Fruit fly (Drosophila melanogaster): ENCODE measurements around the gene GatA.

The GatA gene

dm6 chr3R:18993159-18993558 is 35.5 kb downstream of the GatA start:
- no peak for TF ChIP-seq Mnt (GFP tag; optimal IDR thresholded peaks at IDR 0.05)
- no peak for TF ChIP-seq cnc (optimal IDR thresholded peaks at IDR 0.05)
- TF ChIP-seq cic (GFP tag; optimal IDR thresholded peaks at IDR 0.05) = no peak
- no peak for TF ChIP-seq kay (GFP tag; ENCODE audit: borderline replicate concordance)
- no peak for TF ChIP-seq CG11617 (GFP tag; optimal IDR thresholded peaks at IDR 0.05)
- no peak for TF ChIP-seq CG33017 (tag; optimal IDR thresholded peaks at IDR 0.05)
- TF ChIP-seq ovo (GFP tag; optimal IDR thresholded peaks at IDR 0.05) = no peak
- no peak for TF ChIP-seq toe (GFP tag; optimal IDR thresholded peaks at IDR 0.05)
- TF ChIP-seq CG14711 (tag; optimal IDR thresholded peaks at IDR 0.05) = no peak
- no peak for TF ChIP-seq Clk (GFP tag; optimal IDR thresholded peaks at IDR 0.05)
- TF ChIP-seq tj (GFP tag; optimal IDR thresholded peaks at IDR 0.05) = no peak
- TF ChIP-seq CG7101 (tag; optimal IDR thresholded peaks at IDR 0.05) = no peak
- TF ChIP-seq Crg-1 (GFP tag; optimal IDR thresholded peaks at IDR 0.05) = no peak
- TF ChIP-seq Hr96 (GFP tag; optimal IDR thresholded peaks at IDR 0.05) = no peak
- TF ChIP-seq CG1620 (GFP tag; optimal IDR thresholded peaks at IDR 0.05) = no peak
- TF ChIP-seq CG7045 (GFP tag; optimal IDR thresholded peaks at IDR 0.05) = no peak
- no peak for TF ChIP-seq pad (GFP tag; optimal IDR thresholded peaks at IDR 0.05)
- TF ChIP-seq CG12768 (GFP tag; optimal IDR thresholded peaks at IDR 0.05) = no peak
- no peak for TF ChIP-seq bab1 (GFP tag; optimal IDR thresholded peaks at IDR 0.05)

dm6 chr3R:18991721-18992120 is 36.9 kb downstream of the GatA start:
- TF ChIP-seq CG1620 (GFP tag; optimal IDR thresholded peaks at IDR 0.05) (no peak), toe (GFP tag; optimal IDR thresholded peaks at IDR 0.05) (no peak), ovo (GFP tag; optimal IDR thresholded peaks at IDR 0.05) (no peak), bab1 (GFP tag; optimal IDR thresholded peaks at IDR 0.05) (no peak), CG12768 (GFP tag; optimal IDR thresholded peaks at IDR 0.05) (no peak), kay (GFP tag; ENCODE audit: borderline replicate concordance) (peak; percentile 8), Mnt (GFP tag; optimal IDR thresholded peaks at IDR 0.05) (no peak), cic (GFP tag; optimal IDR thresholded peaks at IDR 0.05) (no peak)

dm6 chr3R:18990514-18990913 is 38.1 kb downstream of the GatA start:
- TF ChIP-seq CG5204 (GFP tag; optimal IDR thresholded peaks at IDR 0.05) (no peak), CG14711 (tag; optimal IDR thresholded peaks at IDR 0.05) (no peak), toe (GFP tag; optimal IDR thresholded peaks at IDR 0.05) (no peak), Mnt (GFP tag; optimal IDR thresholded peaks at IDR 0.05) (no peak)

- no peak for TF ChIP-seq cic (GFP tag; optimal IDR thresholded peaks at IDR 0.05)
- TF ChIP-seq tj (GFP tag; optimal IDR thresholded peaks at IDR 0.05) = no peak
- no peak for TF ChIP-seq CG14711 (tag; optimal IDR thresholded peaks at IDR 0.05)
- no peak for TF ChIP-seq CG33017 (tag; optimal IDR thresholded peaks at IDR 0.05)
- TF ChIP-seq kay (GFP tag; ENCODE audit: borderline replicate concordance) = no peak
- TF ChIP-seq pad (GFP tag; optimal IDR thresholded peaks at IDR 0.05) = no peak
- no peak for TF ChIP-seq CG1620 (GFP tag; optimal IDR thresholded peaks at IDR 0.05)
- no peak for TF ChIP-seq ovo (GFP tag; optimal IDR thresholded peaks at IDR 0.05)
- no peak for TF ChIP-seq Hr96 (GFP tag; optimal IDR thresholded peaks at IDR 0.05)
- no peak for TF ChIP-seq CG5204 (GFP tag; optimal IDR thresholded peaks at IDR 0.05)
- no peak for TF ChIP-seq bab1 (GFP tag; optimal IDR thresholded peaks at IDR 0.05)
- TF ChIP-seq CG11617 (GFP tag; optimal IDR thresholded peaks at IDR 0.05) = no peak
These were observed 38.9 kb downstream of the GatA start for dm6 chr3R:18989819-18990137.

- TF ChIP-seq tj (GFP tag; optimal IDR thresholded peaks at IDR 0.05) (no peak), ovo (GFP tag; optimal IDR thresholded peaks at IDR 0.05) (no peak), toe (GFP tag; optimal IDR thresholded peaks at IDR 0.05) (no peak), CG7101 (tag; optimal IDR thresholded peaks at IDR 0.05) (no peak), CG5204 (GFP tag; optimal IDR thresholded peaks at IDR 0.05) (no peak), bab1 (GFP tag; optimal IDR thresholded peaks at IDR 0.05) (no peak), CG14711 (tag; optimal IDR thresholded peaks at IDR 0.05) (no peak), Hr96 (GFP tag; optimal IDR thresholded peaks at IDR 0.05) (no peak), cnc (optimal IDR thresholded peaks at IDR 0.05) (no peak), CG33017 (tag; optimal IDR thresholded peaks at IDR 0.05) (no peak), pad (GFP tag; optimal IDR thresholded peaks at IDR 0.05) (no peak), kay (GFP tag; ENCODE audit: borderline replicate concordance) (no peak)
These were observed 39.5 kb downstream of the GatA start for dm6 chr3R:18988957-18989818.

dm6 chr3R:18987428-18988416 is 40.9 kb downstream of the GatA start:
- no peak for TF ChIP-seq Crg-1 (GFP tag; optimal IDR thresholded peaks at IDR 0.05)
- no peak for TF ChIP-seq cic (GFP tag; optimal IDR thresholded peaks at IDR 0.05)
- no peak for TF ChIP-seq kay (GFP tag; ENCODE audit: borderline replicate concordance)
- no peak for TF ChIP-seq pad (GFP tag; optimal IDR thresholded peaks at IDR 0.05)
- no peak for TF ChIP-seq bab1 (GFP tag; optimal IDR thresholded peaks at IDR 0.05)
- TF ChIP-seq Hr96 (GFP tag; optimal IDR thresholded peaks at IDR 0.05) = no peak
- TF ChIP-seq CG1620 (GFP tag; optimal IDR thresholded peaks at IDR 0.05) = no peak
- no peak for TF ChIP-seq CG5204 (GFP tag; optimal IDR thresholded peaks at IDR 0.05)

Data from whole organism, adult.